Worm (Caenorhabditis elegans) whole organism, young adult: Measurements from ENCODE around the gene cox-6B.

ENCODE experiments used
- C06A6.2 ChIP-seq: fragments of 200-800 bp; sonication (Bioruptor generic); conservative IDR thresholded peaks from 2 replicates; pipeline ENCODE4 v1.3.6; 2022; ENCODE audit warnings: missing genetic modification characterization, missing compliant biosample characterization
- F37B4.10 ChIP-seq: fragments of 200-800 bp; sonication (Bioruptor generic); IDR thresholded peaks from 2 replicates; pipeline ENCODE4 v1.3.6; 2022; ENCODE audit warnings: missing genetic modification characterization, missing compliant biosample characterization
- bed-2 ChIP-seq: fragments of 200-800 bp; sonication (Bioruptor generic); IDR thresholded peaks from 2 replicates; pipeline ENCODE4 v1.3.6; 2022; ENCODE audit warnings: missing genetic modification reagents, missing genetic modification characterization, missing compliant biosample characterization
- dpl-1 ChIP-seq: fragments of 150-350 bp; optimal IDR thresholded peaks from 2 replicates; lab custom pipeline; 2014; ENCODE audit warnings: missing biosample characterization, missing genetic modification reagents, missing genetic modification characterization
- ets-4 ChIP-seq: fragments of 200-800 bp; sonication (Bioruptor generic); optimal IDR thresholded peaks from 2 replicates; lab custom pipeline; 2018; ENCODE audit warnings: mild to moderate bottlenecking, missing genetic modification characterization, missing compliant biosample characterization
- madf-6 ChIP-seq: fragments of 200-800 bp; sonication (Bioruptor generic); IDR thresholded peaks from 2 replicates; pipeline ENCODE4 v1.3.6; 2022; ENCODE audit warnings: missing genetic modification reagents, missing genetic modification characterization, missing compliant biosample characterization
- nfya-1 ChIP-seq: sonication (generic microtip); optimal IDR thresholded peaks from 2 replicates; lab custom pipeline; 2017; ENCODE audit warnings: antibody characterized with exemption, missing compliant biosample characterization, missing genetic modification characterization, borderline replicate concordance; ENCODE audit not compliant: insufficient read depth
- nfyb-1 ChIP-seq: fragments of 200-800 bp; sonication (Bioruptor generic); IDR thresholded peaks from 2 replicates; pipeline ENCODE4 v1.3.6; 2022; ENCODE audit warnings: missing genetic modification reagents, missing genetic modification characterization, missing compliant biosample characterization
- rec-8 ChIP-seq, 2 experiments: sonication (generic microtip); optimal IDR thresholded peaks; 2 replicates each; lab custom pipeline; 2016; ENCODE audit warnings: mild to moderate bottlenecking in 2 of 2, missing genetic modification characterization in 2 of 2, missing genetic modification reagents in 2 of 2, missing genotype in 2 of 2, missing biosample characterization in 1 of 2, missing compliant biosample characterization in 1 of 2, moderate library complexity in 1 of 2
- snpc-1.3 ChIP-seq: sonication (generic microtip); optimal IDR thresholded peaks from 2 replicates; lab custom pipeline; 2017; ENCODE audit warnings: missing genetic modification characterization, mild to moderate bottlenecking, missing compliant biosample characterization, antibody characterized with exemption, moderate library complexity, missing genotype, missing genetic modification reagents; ENCODE audit not compliant: insufficient read depth
- snpc-4 ChIP-seq, 5 experiments: fragments of 150-350 bp in 1 of 5; sonication (generic microtip) in 4 of 5; optimal IDR thresholded peaks; 2 replicates each; lab custom pipeline; 2014 to 2018; ENCODE audit warnings: missing genetic modification characterization in 5 of 5, missing biosample characterization in 3 of 5, antibody characterized with exemption in 2 of 5, mild to moderate bottlenecking in 2 of 5, missing compliant biosample characterization in 2 of 5, missing genotype in 2 of 5, moderate library complexity in 2 of 5, missing genetic modification reagents in 1 of 5
- unc-62 ChIP-seq: fragments of 150-350 bp; optimal IDR thresholded peaks from 2 replicates; lab custom pipeline; 2014; ENCODE audit warnings: missing biosample characterization, missing genetic modification reagents, missing genetic modification characterization
- zim-3 ChIP-seq: sonication (generic microtip); optimal IDR thresholded peaks from 2 replicates; lab custom pipeline; 2017; ENCODE audit warnings: mild to moderate bottlenecking, missing genetic modification characterization, moderate library complexity, missing compliant biosample characterization

DNA sequence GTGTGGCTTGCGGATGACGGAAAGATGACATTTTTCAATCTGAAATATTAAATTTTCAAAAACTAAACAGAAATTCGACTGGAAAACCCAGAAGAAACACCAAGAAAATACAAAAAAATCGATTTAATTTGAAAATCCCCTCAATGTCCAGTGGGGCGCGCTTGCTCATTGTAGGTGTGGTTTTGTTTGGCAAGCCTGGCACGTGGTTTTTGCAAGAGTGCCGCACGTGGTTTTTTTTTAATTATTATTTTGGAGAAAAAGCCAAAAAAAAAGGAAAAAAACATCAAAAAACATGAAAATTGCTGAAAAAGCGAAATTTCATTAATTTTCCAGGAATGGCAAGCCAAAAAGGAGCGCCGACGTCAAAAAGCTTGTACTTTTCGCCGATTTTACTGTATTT lies 69.2 kb downstream of the cox-6B start, which contains the start of gene swsn-3:
- TF ChIP-seq ets-4 (GFP tag; lab: Kevin White, UChicago) = no peak
- TF ChIP-seq zim-3 (tag; lab: Kevin White, UChicago) = no peak
- peak; percentile 56 to 88 for TF ChIP-seq rec-8 (tag; optimal IDR thresholded peaks at IDR 0.05; lab: Kevin White, UChicago)
- peak; percentile 77 for TF ChIP-seq nfyb-1
- no peak for TF ChIP-seq unc-62 (GFP tag; lab: Kevin White, UChicago)
- peak; percentile 65 for TF ChIP-seq dpl-1 (GFP tag; lab: Kevin White, UChicago)
- TF ChIP-seq nfya-1 (tag; lab: Kevin White, UChicago) = no peak
- peak; percentile 79 for TF ChIP-seq C06A6.2 (GFP tag; lab: Robert Waterston, UW)
- TF ChIP-seq madf-6 (GFP tag; lab: Robert Waterston, UW) = peak; percentile 84
- peak; percentile 73 for TF ChIP-seq snpc-4 (GFP tag; optimal IDR thresholded peaks at IDR 0.05; lab: Kevin White, UChicago)
- TF ChIP-seq snpc-4 (tag; optimal IDR thresholded peaks at IDR 0.05; lab: Kevin White, UChicago) = peak; percentile 11 to 70 (median 62)
- no peak for TF ChIP-seq bed-2 (GFP tag; lab: Robert Waterston, UW)
- TF ChIP-seq F37B4.10 (GFP tag; lab: Robert Waterston, UW) = 0 out of 2 replicates have a peak, but pooled peaks have one; percentile 58
- peak; percentile 75 for TF ChIP-seq snpc-1.3 (tag; lab: Kevin White, UChicago)
